Worm (Caenorhabditis elegans) whole organism, L4 larva: ENCODE data around the gene F14D7.6.

Experiments
- ceh-32 ChIP-seq: sonication (generic microtip); optimal IDR thresholded peaks from 2 replicates; lab custom pipeline; 2016; ENCODE audit warnings: mild to moderate bottlenecking, missing genetic modification characterization, missing compliant biosample characterization; ENCODE audit not compliant: poor library complexity
- lin-39 ChIP-seq: fragments of 150-350 bp; optimal IDR thresholded peaks from 2 replicates; lab custom pipeline; 2014; ENCODE audit warnings: missing biosample characterization, missing genetic modification reagents, missing genetic modification characterization
- mdl-1 ChIP-seq, 2 experiments: fragments of 150-350 bp in 1 of 2; sonication (generic microtip) in 1 of 2; optimal IDR thresholded peaks; 2 replicates each; lab custom pipeline; 2014 to 2017; ENCODE audit warnings: missing biosample characterization in 2 of 2, missing genetic modification characterization in 2 of 2
- nhr-11 ChIP-seq: fragments of 150-350 bp; optimal IDR thresholded peaks from 2 replicates; lab custom pipeline; 2014; ENCODE audit warnings: missing biosample characterization, missing genetic modification characterization
- nhr-25 ChIP-seq: sonication (generic microtip); optimal IDR thresholded peaks from 2 replicates; lab custom pipeline; 2017; ENCODE audit warnings: missing genetic modification characterization, mild to moderate bottlenecking, missing compliant biosample characterization, antibody characterized with exemption, moderate library complexity, borderline replicate concordance; ENCODE audit not compliant: insufficient read depth
- nhr-76 ChIP-seq: fragments of 150-350 bp; optimal IDR thresholded peaks from 2 replicates; lab custom pipeline; 2014; ENCODE audit warnings: missing biosample characterization, missing genetic modification characterization
- pha-4 ChIP-seq, 2 experiments: fragments of 150-350 bp in 1 of 2; fragments of 200-800 bp in 1 of 2; sonication (Bioruptor generic) in 1 of 2; IDR thresholded peaks in 1 of 2; optimal IDR thresholded peaks in 1 of 2; 2 replicates each; pipeline versions ENCODE4 v1.3.6 to Lab custom; 2014 to 2022; ENCODE audit warnings: missing genetic modification characterization in 2 of 2, missing genetic modification reagents in 2 of 2, missing biosample characterization in 1 of 2, missing compliant biosample characterization in 1 of 2
- unc-130 ChIP-seq: sonication (generic microtip); optimal IDR thresholded peaks from 2 replicates; lab custom pipeline; 2016; ENCODE audit warnings: missing genetic modification reagents, missing genetic modification characterization, missing compliant biosample characterization

ce11 chrV:14290636-14291035 lies 10.6 kb upstream of the F14D7.6 start, which contains the start of gene F14D7.18:
- no peak for TF ChIP-seq nhr-25 (tag; lab: Kevin White, UChicago)
- no peak for TF ChIP-seq nhr-11
- TF ChIP-seq ceh-32 (tag; lab: Kevin White, UChicago) = no peak
- no peak for TF ChIP-seq pha-4 (GFP tag; IDR thresholded peaks at IDR 0.05; lab: Robert Waterston, UW)
- TF ChIP-seq pha-4 (tag; optimal IDR thresholded peaks at IDR 0.05; lab: Kevin White, UChicago) = no peak
- TF ChIP-seq nhr-76 = no peak
- no peak for TF ChIP-seq lin-39 (tag; lab: Kevin White, UChicago)
- TF ChIP-seq mdl-1 (tag; optimal IDR thresholded peaks at IDR 0.05; lab: Kevin White, UChicago) = no peak
- no peak for TF ChIP-seq unc-130
